Fruit fly (Drosophila melanogaster) Kc167 (cell line): ENCODE results near the gene sau.

Experiments
- Myc ChIP-seq: fragments of >200 bp; optimal IDR thresholded peaks from 2 replicates; lab custom pipeline; 2017; ENCODE audit warnings: missing external identifiers
- h ChIP-seq: fragments of >200 bp; optimal IDR thresholded peaks from 3 replicates; lab custom pipeline; 2018; ENCODE audit warnings: missing external identifiers
- insv ChIP-seq: fragments of >200 bp; optimal IDR thresholded peaks from 3 replicates; lab custom pipeline; 2018; ENCODE audit warnings: missing external identifiers
- psq ChIP-seq: fragments of >200 bp; optimal IDR thresholded peaks from 2 replicates; lab custom pipeline; 2017; ENCODE audit warnings: missing external identifiers

- no peak for TF ChIP-seq h (lab: Kevin White, UChicago)
- TF ChIP-seq insv (lab: Kevin White, UChicago): no peak
- no peak for TF ChIP-seq psq (lab: Kevin White, UChicago)
- TF ChIP-seq Myc (lab: Kevin White, UChicago): no peak
Observed at dm6 chr2L:2249578-2249977, 23.4 kb downstream of the sau start.
